Worm (Caenorhabditis elegans) whole organism, young adult: Measurements from ENCODE around the gene F08C6.5.

Experiments
- B0336.3 ChIP-seq: fragments of 200-800 bp; sonication (Bioruptor generic); IDR thresholded peaks from 2 replicates; pipeline ENCODE4 v1.3.6; 2022; ENCODE audit warnings: missing genetic modification characterization, missing compliant biosample characterization
- F33H1.4 ChIP-seq: fragments of 200-800 bp; sonication (Bioruptor generic); IDR thresholded peaks from 2 replicates; pipeline ENCODE4 v1.3.6; 2022; ENCODE audit warnings: missing genetic modification reagents, missing genetic modification characterization, missing compliant biosample characterization
- F52B5.7 ChIP-seq: sonication (generic microtip); optimal IDR thresholded peaks from 2 replicates; lab custom pipeline; 2016; ENCODE audit warnings: mild to moderate bottlenecking, missing genetic modification characterization, missing compliant biosample characterization
- F57C9.4 ChIP-seq: sonication (generic microtip); optimal IDR thresholded peaks from 2 replicates; lab custom pipeline; 2017; ENCODE audit warnings: mild to moderate bottlenecking, missing genetic modification characterization, missing compliant biosample characterization
- K12H6.12 ChIP-seq: fragments of 200-800 bp; sonication (Bioruptor generic); optimal IDR thresholded peaks from 2 replicates; lab custom pipeline; 2018; ENCODE audit warnings: mild to moderate bottlenecking, missing genetic modification characterization, missing compliant biosample characterization
- T07F8.4 ChIP-seq: sonication (generic microtip); optimal IDR thresholded peaks from 2 replicates; lab custom pipeline; 2016; ENCODE audit warnings: mild to moderate bottlenecking, missing genetic modification characterization, moderate library complexity, missing compliant biosample characterization
- Y53G8AR.9 ChIP-seq: fragments of 200-800 bp; sonication (Bioruptor generic); conservative IDR thresholded peaks from 2 replicates; pipeline ENCODE4 v1.3.6; 2022; ENCODE audit warnings: missing genetic modification reagents, missing genetic modification characterization, missing compliant biosample characterization
- Y56A3A.18 ChIP-seq: fragments of 200-800 bp; sonication (Bioruptor generic); IDR thresholded peaks from 2 replicates; pipeline ENCODE4 v1.3.6; 2022; ENCODE audit warnings: missing genetic modification reagents, missing genetic modification characterization, missing compliant biosample characterization
- Y67H2A.10 ChIP-seq: fragments of 200-800 bp; sonication (Bioruptor generic); conservative IDR thresholded peaks from 2 replicates; pipeline ENCODE4 v1.3.6; 2022; ENCODE audit warnings: missing genetic modification reagents, missing genetic modification characterization, missing compliant biosample characterization
- Y95B8A.8 ChIP-seq: fragments of 200-800 bp; sonication (Bioruptor generic); IDR thresholded peaks from 2 replicates; pipeline ENCODE4 v1.3.6; 2022; ENCODE audit warnings: missing genetic modification reagents, missing genetic modification characterization, missing compliant biosample characterization
- aptf-2 ChIP-seq: fragments of 200-800 bp; sonication (Bioruptor generic); conservative IDR thresholded peaks from 2 replicates; pipeline ENCODE4 v1.3.6; 2022; ENCODE audit warnings: missing genetic modification reagents, missing genetic modification characterization, missing compliant biosample characterization
- attf-5 ChIP-seq: fragments of 200-800 bp; sonication (Bioruptor generic); optimal IDR thresholded peaks from 2 replicates; lab custom pipeline; 2018; ENCODE audit warnings: mild to moderate bottlenecking, missing genetic modification characterization, missing compliant biosample characterization
- attf-6 ChIP-seq: fragments of 200-800 bp; sonication (Bioruptor generic); IDR thresholded peaks from 2 replicates; pipeline ENCODE4 v1.3.6; 2022; ENCODE audit warnings: missing genetic modification reagents, missing genetic modification characterization, missing compliant biosample characterization
- bed-1 ChIP-seq: fragments of 200-800 bp; sonication (Bioruptor generic); IDR thresholded peaks from 2 replicates; pipeline ENCODE4 v1.3.6; 2022; ENCODE audit warnings: missing genetic modification reagents, missing genetic modification characterization, missing compliant biosample characterization
- cebp-1 ChIP-seq, 2 experiments: fragments of 200-800 bp in 1 of 2; sonication (Bioruptor generic) in 1 of 2; sonication (generic microtip) in 1 of 2; IDR thresholded peaks in 1 of 2; optimal IDR thresholded peaks in 1 of 2; 2 replicates each; pipeline versions ENCODE4 v1.3.6 to Lab custom; 2017 to 2022; ENCODE audit warnings: missing compliant biosample characterization in 2 of 2, missing genetic modification characterization in 2 of 2, mild to moderate bottlenecking in 1 of 2, missing genetic modification reagents in 1 of 2, moderate library complexity in 1 of 2
- ceh-100 ChIP-seq: fragments of 200-800 bp; sonication (Bioruptor generic); IDR thresholded peaks from 2 replicates; pipeline ENCODE4 v1.3.6; 2022; ENCODE audit warnings: missing genetic modification reagents, missing genetic modification characterization, missing compliant biosample characterization
- ceh-40 ChIP-seq: fragments of 200-800 bp; sonication (Bioruptor generic); IDR thresholded peaks from 2 replicates; pipeline ENCODE4 v1.3.6; 2022; ENCODE audit warnings: missing genetic modification characterization, missing compliant biosample characterization
- ceh-79 ChIP-seq: sonication (generic microtip); optimal IDR thresholded peaks from 2 replicates; lab custom pipeline; 2017; ENCODE audit warnings: mild to moderate bottlenecking, missing genetic modification characterization, missing compliant biosample characterization
- efl-1 ChIP-seq: fragments of 150-350 bp; optimal IDR thresholded peaks from 2 replicates; lab custom pipeline; 2014; ENCODE audit warnings: missing biosample characterization, missing genetic modification reagents, missing genetic modification characterization
- ets-4 ChIP-seq: fragments of 200-800 bp; sonication (Bioruptor generic); optimal IDR thresholded peaks from 2 replicates; lab custom pipeline; 2018; ENCODE audit warnings: mild to moderate bottlenecking, missing genetic modification characterization, missing compliant biosample characterization
- fkh-3 ChIP-seq: sonication (generic microtip); optimal IDR thresholded peaks from 2 replicates; lab custom pipeline; 2016; ENCODE audit warnings: mild to moderate bottlenecking, missing genetic modification characterization, missing compliant biosample characterization
- gei-17 ChIP-seq: fragments of 200-800 bp; sonication (Bioruptor generic); optimal IDR thresholded peaks from 2 replicates; lab custom pipeline; 2018; ENCODE audit warnings: mild to moderate bottlenecking, missing genetic modification characterization, missing compliant biosample characterization
- him-1 ChIP-seq: sonication (generic microtip); optimal IDR thresholded peaks from 2 replicates; lab custom pipeline; 2016; ENCODE audit warnings: missing genotype, missing genetic modification reagents, missing genetic modification characterization, missing compliant biosample characterization
- hlh-12 ChIP-seq: sonication (generic microtip); optimal IDR thresholded peaks from 2 replicates; lab custom pipeline; 2016; ENCODE audit warnings: missing genetic modification characterization, missing compliant biosample characterization
- hmg-1.2 ChIP-seq: fragments of 200-800 bp; sonication (Bioruptor generic); IDR thresholded peaks from 2 replicates; pipeline ENCODE4 v1.3.6; 2022; ENCODE audit warnings: missing genetic modification reagents, missing genetic modification characterization, missing compliant biosample characterization
- lag-1 ChIP-seq: fragments of 200-800 bp; sonication (Bioruptor generic); IDR thresholded peaks from 2 replicates; pipeline ENCODE4 v1.3.6; 2022; ENCODE audit warnings: missing genetic modification reagents, missing genetic modification characterization, missing compliant biosample characterization
- let-607 ChIP-seq, 2 experiments: fragments of 200-800 bp in 1 of 2; sonication (Bioruptor generic) in 1 of 2; sonication (generic microtip) in 1 of 2; optimal IDR thresholded peaks; 2 replicates each; lab custom pipeline; 2016 to 2018; ENCODE audit warnings: mild to moderate bottlenecking in 2 of 2, missing compliant biosample characterization in 2 of 2, missing genetic modification characterization in 2 of 2, moderate library complexity in 2 of 2, missing genotype in 1 of 2
- madf-6 ChIP-seq: fragments of 200-800 bp; sonication (Bioruptor generic); IDR thresholded peaks from 2 replicates; pipeline ENCODE4 v1.3.6; 2022; ENCODE audit warnings: missing genetic modification reagents, missing genetic modification characterization, missing compliant biosample characterization
- madf-8 ChIP-seq: fragments of 200-800 bp; sonication (Bioruptor generic); conservative IDR thresholded peaks from 2 replicates; pipeline ENCODE4 v1.3.6; 2022; ENCODE audit warnings: missing genetic modification reagents, missing genetic modification characterization, missing compliant biosample characterization
- mel-28 ChIP-seq: sonication (generic microtip); optimal IDR thresholded peaks from 2 replicates; lab custom pipeline; 2016; ENCODE audit warnings: borderline replicate concordance, mild to moderate bottlenecking, missing genetic modification characterization, missing compliant biosample characterization
- mxl-1 ChIP-seq: sonication (generic microtip); optimal IDR thresholded peaks from 2 replicates; lab custom pipeline; 2016; ENCODE audit warnings: missing genetic modification characterization, missing compliant biosample characterization
- pbrm-1 ChIP-seq: fragments of 200-800 bp; sonication (Bioruptor generic); IDR thresholded peaks from 2 replicates; pipeline ENCODE4 v1.3.6; 2022; ENCODE audit warnings: missing genetic modification reagents, missing genetic modification characterization, missing compliant biosample characterization
- repo-1 ChIP-seq: sonication (generic microtip); optimal IDR thresholded peaks from 2 replicates; lab custom pipeline; 2017; ENCODE audit warnings: mild to moderate bottlenecking, missing genetic modification characterization, missing compliant biosample characterization
- snpc-3.4 ChIP-seq: sonication (generic microtip); optimal IDR thresholded peaks from 2 replicates; lab custom pipeline; 2017; ENCODE audit warnings: missing genetic modification characterization, mild to moderate bottlenecking, missing compliant biosample characterization, antibody characterized with exemption, moderate library complexity, missing genotype, missing genetic modification reagents
- sptf-2 ChIP-seq: fragments of 200-800 bp; sonication (Bioruptor generic); optimal IDR thresholded peaks from 2 replicates; lab custom pipeline; 2018; ENCODE audit warnings: mild to moderate bottlenecking, missing genetic modification characterization, missing compliant biosample characterization
- tlf-1 ChIP-seq: fragments of 200-800 bp; sonication (Bioruptor generic); optimal IDR thresholded peaks from 2 replicates; lab custom pipeline; 2018; ENCODE audit warnings: mild to moderate bottlenecking, missing genetic modification characterization, missing compliant biosample characterization
- unc-62 ChIP-seq: fragments of 150-350 bp; optimal IDR thresholded peaks from 2 replicates; lab custom pipeline; 2014; ENCODE audit warnings: missing biosample characterization, missing genetic modification reagents, missing genetic modification characterization
- zim-3 ChIP-seq: sonication (generic microtip); optimal IDR thresholded peaks from 2 replicates; lab custom pipeline; 2017; ENCODE audit warnings: mild to moderate bottlenecking, missing genetic modification characterization, moderate library complexity, missing compliant biosample characterization
- ztf-18 ChIP-seq: sonication (generic microtip); optimal IDR thresholded peaks from 2 replicates; lab custom pipeline; 2016; ENCODE audit warnings: missing genotype, mild to moderate bottlenecking, missing genetic modification characterization, missing compliant biosample characterization
- ztf-28 ChIP-seq: fragments of 200-800 bp; sonication (Bioruptor generic); IDR thresholded peaks from 2 replicates; pipeline ENCODE4 v1.3.6; 2022; ENCODE audit warnings: missing genetic modification reagents, missing genetic modification characterization, missing compliant biosample characterization

Gene F08C6.5

DNA sequence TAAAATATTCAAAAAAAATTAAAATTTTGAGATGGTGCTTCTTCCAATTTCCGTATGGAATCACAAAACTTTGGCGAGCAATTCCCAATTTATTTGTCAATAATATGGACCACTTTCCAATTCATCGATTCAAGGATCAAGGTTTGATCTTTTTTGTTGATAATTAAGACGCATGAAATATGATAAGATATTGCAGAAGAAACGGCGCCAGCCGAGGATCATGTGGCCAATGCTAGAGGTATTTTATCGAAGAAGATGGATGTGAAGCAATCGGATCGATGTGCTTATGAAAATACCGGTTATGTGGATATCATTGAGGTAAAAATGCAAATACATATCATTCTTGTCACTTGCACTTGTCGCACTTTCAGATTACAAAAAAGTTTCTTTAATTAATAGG, 8.8 kb upstream of the F08C6.5 start:
- no peak for TF ChIP-seq gei-17 (GFP tag; lab: Kevin White, UChicago)
- no peak for TF ChIP-seq mxl-1 (tag; lab: Kevin White, UChicago)
- no peak for TF ChIP-seq Y56A3A.18 (GFP tag; lab: Robert Waterston, UW)
- no peak for TF ChIP-seq sptf-2 (GFP tag; lab: Kevin White, UChicago)
- no peak for TF ChIP-seq snpc-3.4 (tag; lab: Kevin White, UChicago)
- no peak for TF ChIP-seq ceh-40 (GFP tag; lab: Robert Waterston, UW)
- no peak for TF ChIP-seq repo-1
- no peak for TF ChIP-seq ceh-100 (GFP tag; lab: Robert Waterston, UW)
- TF ChIP-seq hlh-12 (tag; lab: Kevin White, UChicago): no peak
- no peak for TF ChIP-seq let-607 (tag; optimal IDR thresholded peaks at IDR 0.05; lab: Kevin White, UChicago)
- TF ChIP-seq zim-3: no peak
- TF ChIP-seq fkh-3 (tag; lab: Kevin White, UChicago): no peak

DNA sequence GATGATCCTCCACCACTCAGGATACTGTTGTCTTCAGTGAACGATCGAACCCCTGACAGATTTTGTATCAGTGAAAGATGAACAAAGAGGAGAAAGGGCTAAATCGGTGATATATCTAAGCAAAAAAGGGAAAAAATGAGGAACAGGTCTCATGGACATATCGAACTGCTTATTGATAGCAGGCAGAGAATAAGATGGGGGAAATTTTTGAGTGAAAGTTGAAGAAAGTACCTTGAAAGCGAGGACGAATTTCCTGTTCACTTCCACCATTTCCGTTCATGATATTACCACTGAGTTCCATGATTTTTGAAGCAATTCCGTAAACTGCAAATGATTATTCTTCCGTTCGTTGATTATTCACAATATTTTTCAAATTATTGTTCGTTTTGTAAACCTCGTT, 5.9 kb upstream of the F08C6.5 start:
- no peak for TF ChIP-seq T07F8.4
- no peak for TF ChIP-seq madf-8 (GFP tag; lab: Robert Waterston, UW)
- TF ChIP-seq Y53G8AR.9 (GFP tag; lab: Robert Waterston, UW): no peak
- TF ChIP-seq ets-4 (GFP tag; lab: Kevin White, UChicago): no peak
- TF ChIP-seq attf-5 (GFP tag; lab: Kevin White, UChicago): no peak
- TF ChIP-seq ztf-18 (tag; lab: Kevin White, UChicago): no peak
- TF ChIP-seq F57C9.4 (tag; lab: Kevin White, UChicago): no peak
- no peak for TF ChIP-seq Y95B8A.8
- no peak for TF ChIP-seq attf-6
- no peak for TF ChIP-seq pbrm-1 (GFP tag; lab: Robert Waterston, UW)
- no peak for TF ChIP-seq K12H6.12
- no peak for TF ChIP-seq hmg-1.2 (GFP tag; lab: Robert Waterston, UW)
- no peak for TF ChIP-seq lag-1 (GFP tag; lab: Robert Waterston, UW)
- TF ChIP-seq ceh-40 (GFP tag; lab: Robert Waterston, UW): no peak

DNA sequence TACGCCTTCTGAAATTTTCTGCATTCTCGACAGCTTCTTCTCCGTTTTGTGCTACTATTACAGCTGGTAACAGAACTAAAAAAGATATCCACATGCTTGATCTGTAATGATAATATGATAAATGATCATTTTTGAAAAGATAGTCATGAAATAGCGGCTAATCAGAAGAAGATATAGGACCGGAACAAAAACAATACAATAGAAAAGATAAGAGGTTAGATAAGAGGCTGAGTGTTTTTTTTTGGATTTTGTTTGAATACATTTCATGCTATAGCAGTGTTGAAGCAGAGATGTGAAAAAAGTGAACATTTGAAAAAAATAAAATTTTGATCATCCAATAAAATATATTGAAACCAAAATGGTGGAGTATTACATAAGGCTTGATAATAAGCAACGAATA, 4.9 kb upstream of the F08C6.5 start, which contains the start of gene F46C8.8:
Gene F46C8.8 (minus strand): TSS at position 101 of the 400 bp plus-strand sequence.
- TF ChIP-seq madf-6 (no peak), sptf-2 (GFP tag; lab: Kevin White, UChicago) (no peak), ceh-79 (tag; lab: Kevin White, UChicago) (no peak), aptf-2 (GFP tag; lab: Robert Waterston, UW) (no peak)

DNA sequence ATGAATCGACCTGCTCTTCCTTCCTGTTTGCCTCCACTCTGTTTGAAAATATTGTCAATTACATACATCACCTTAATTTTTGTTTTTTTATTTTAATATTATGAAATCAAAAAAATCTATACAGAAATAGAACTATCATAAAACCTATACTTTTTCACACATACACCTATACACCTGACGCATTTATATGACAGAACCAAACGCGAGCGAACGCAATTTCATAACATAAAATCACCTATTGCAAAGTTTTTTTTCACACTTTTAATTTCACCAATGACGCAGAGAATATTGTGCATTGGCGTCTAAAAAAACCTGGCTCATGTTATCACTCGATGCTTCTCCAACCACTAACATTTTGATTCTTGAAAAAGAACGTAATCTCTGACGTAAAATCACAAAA, 2.8 kb downstream of the F08C6.5 start:
- TF ChIP-seq mel-28 (tag; lab: Kevin White, UChicago) (no peak), him-1 (tag; lab: Kevin White, UChicago) (no peak), ztf-28 (no peak), tlf-1 (no peak), efl-1 (GFP tag; lab: Kevin White, UChicago) (no peak), unc-62 (GFP tag; lab: Kevin White, UChicago) (peak; percentile 79), Y67H2A.10 (GFP tag; lab: Robert Waterston, UW) (no peak), cebp-1 (GFP tag; IDR thresholded peaks at IDR 0.05; lab: Robert Waterston, UW) (peak; percentile 53; the same call in 1 of the 2 replicates), cebp-1 (tag; optimal IDR thresholded peaks at IDR 0.05; lab: Kevin White, UChicago) (peak; percentile 79), bed-1 (no peak), F52B5.7 (no peak), madf-6 (no peak), F33H1.4 (GFP tag; lab: Robert Waterston, UW) (no peak), B0336.3 (GFP tag; lab: Robert Waterston, UW) (no peak)
- TF ChIP-seq, all 124 proteins: peak for 2
